Worm (Caenorhabditis elegans) whole organism, L1 larva: ENCODE measurements around the gene T08B1.4.
A peak's percentile ranks its signal among the peaks of the same experiment; 100 is the strongest.

Experiments used
- aly-2 ChIP-seq: fragments of 150-350 bp; optimal IDR thresholded peaks from 2 replicates; lab custom pipeline; 2014; ENCODE audit warnings: missing biosample characterization, missing genetic modification characterization
- ama-1 ChIP-seq: fragments of 150-350 bp; optimal IDR thresholded peaks from 2 replicates; lab custom pipeline; 2014
- grh-1 ChIP-seq: fragments of 200-800 bp; sonication (Bioruptor generic); IDR thresholded peaks from 2 replicates; pipeline ENCODE4 v1.3.6; 2022; ENCODE audit warnings: missing genetic modification reagents, missing genetic modification characterization, missing compliant biosample characterization
- lin-35 ChIP-seq, 2 experiments: fragments of 150-350 bp; optimal IDR thresholded peaks; 2 replicates each; lab custom pipeline; 2014; ENCODE audit warnings: missing biosample characterization in 2 of 2, missing genetic modification characterization in 2 of 2, missing genetic modification reagents in 2 of 2
- nhr-12 ChIP-seq: sonication (generic microtip); optimal IDR thresholded peaks from 2 replicates; lab custom pipeline; 2017; ENCODE audit warnings: missing biosample characterization, missing genetic modification characterization
- nhr-28 ChIP-seq: fragments of 150-350 bp; optimal IDR thresholded peaks from 2 replicates; lab custom pipeline; 2014; ENCODE audit warnings: missing biosample characterization, missing genetic modification characterization
- nhr-76 ChIP-seq: sonication (generic microtip); optimal IDR thresholded peaks from 2 replicates; lab custom pipeline; 2017; ENCODE audit warnings: missing biosample characterization, missing genetic modification characterization
- nhr-90 ChIP-seq: sonication (generic microtip); optimal IDR thresholded peaks from 2 replicates; lab custom pipeline; 2016; ENCODE audit warnings: mild to moderate bottlenecking, missing genetic modification characterization, missing compliant biosample characterization; ENCODE audit not compliant: poor library complexity

ce11 chrV:1999531-2000094 lies 20.5 kb downstream of the T08B1.4 start, which contains the start of gene alh-5:
- TF ChIP-seq lin-35 (GFP tag; optimal IDR thresholded peaks at IDR 0.05; lab: Kevin White, UChicago) (peak in 1 of 2 experiments; percentile 22), ama-1 (no peak), nhr-12 (tag; lab: Kevin White, UChicago) (no peak), nhr-90 (peak; percentile 40), nhr-76 (no peak), nhr-28 (tag; lab: Kevin White, UChicago) (no peak), aly-2 (tag; lab: Kevin White, UChicago) (no peak), grh-1 (no peak)
